Worm (Caenorhabditis elegans) whole organism, late embryonic: ENCODE measurements around the gene T10D4.14.

Source experiments
- C08G9.2 ChIP-seq: sonication (generic microtip); optimal IDR thresholded peaks from 2 replicates; lab custom pipeline; 2016; ENCODE audit warnings: mild to moderate bottlenecking, missing genetic modification characterization, moderate library complexity, missing compliant biosample characterization
- C38D4.7 ChIP-seq: fragments of 200-800 bp; sonication (Bioruptor generic); optimal IDR thresholded peaks from 2 replicates; lab custom pipeline; 2018; ENCODE audit warnings: mild to moderate bottlenecking, missing genetic modification characterization, moderate library complexity, missing compliant biosample characterization
- T23F11.4 ChIP-seq: fragments of 200-800 bp; sonication (Bioruptor generic); optimal IDR thresholded peaks from 2 replicates; lab custom pipeline; 2018; ENCODE audit warnings: mild to moderate bottlenecking, missing genetic modification characterization, missing compliant biosample characterization
- Y22D7AL.16 ChIP-seq: sonication (generic microtip); optimal IDR thresholded peaks from 2 replicates; lab custom pipeline; 2016; ENCODE audit warnings: missing genetic modification characterization, missing compliant biosample characterization
- ahr-1 ChIP-seq: sonication (generic microtip); optimal IDR thresholded peaks from 2 replicates; lab custom pipeline; 2016; ENCODE audit warnings: missing genetic modification characterization, missing compliant biosample characterization
- ama-1 ChIP-seq: fragments of 150-350 bp; optimal IDR thresholded peaks from 2 replicates; lab custom pipeline; 2014
- ceh-14 ChIP-seq: sonication (generic microtip); optimal IDR thresholded peaks from 2 replicates; lab custom pipeline; 2016; ENCODE audit warnings: missing genotype, missing genetic modification characterization, missing compliant biosample characterization
- ceh-2 ChIP-seq: sonication (generic microtip); optimal IDR thresholded peaks from 2 replicates; lab custom pipeline; 2016; ENCODE audit warnings: missing genotype, missing genetic modification characterization, missing compliant biosample characterization
- ceh-22 ChIP-seq: sonication (generic microtip); optimal IDR thresholded peaks from 2 replicates; lab custom pipeline; 2017; ENCODE audit warnings: missing biosample characterization, missing genetic modification characterization
- ceh-24 ChIP-seq: sonication (generic microtip); optimal IDR thresholded peaks from 2 replicates; lab custom pipeline; 2016; ENCODE audit warnings: mild to moderate bottlenecking, missing genetic modification characterization, missing compliant biosample characterization
- ceh-34 ChIP-seq: sonication (generic microtip); optimal IDR thresholded peaks from 2 replicates; lab custom pipeline; 2016; ENCODE audit warnings: mild to moderate bottlenecking, missing genetic modification characterization, missing compliant biosample characterization
- ceh-6 ChIP-seq: fragments of 200-800 bp; sonication (Bioruptor generic); optimal IDR thresholded peaks from 2 replicates; lab custom pipeline; 2018; ENCODE audit warnings: mild to moderate bottlenecking, missing genetic modification characterization, missing compliant biosample characterization
- ceh-9 ChIP-seq: sonication (generic microtip); optimal IDR thresholded peaks from 2 replicates; lab custom pipeline; 2016; ENCODE audit warnings: mild to moderate bottlenecking, missing genetic modification characterization, inconsistent platforms, missing compliant biosample characterization
- che-1 ChIP-seq: sonication (generic microtip); optimal IDR thresholded peaks from 2 replicates; lab custom pipeline; 2016; ENCODE audit warnings: mild to moderate bottlenecking, missing genetic modification characterization, missing compliant biosample characterization
- dve-1 ChIP-seq: sonication (generic microtip); optimal IDR thresholded peaks from 2 replicates; lab custom pipeline; 2017; ENCODE audit warnings: antibody characterized with exemption, mild to moderate bottlenecking, missing genetic modification characterization, missing compliant biosample characterization
- ets-4 ChIP-seq: sonication (generic microtip); optimal IDR thresholded peaks from 2 replicates; lab custom pipeline; 2016; ENCODE audit warnings: missing genetic modification characterization, missing compliant biosample characterization
- eyg-1 ChIP-seq: sonication (generic microtip); optimal IDR thresholded peaks from 2 replicates; lab custom pipeline; 2016; ENCODE audit warnings: missing genotype, missing genetic modification characterization, missing compliant biosample characterization
- fax-1 ChIP-seq: sonication (generic microtip); optimal IDR thresholded peaks from 2 replicates; lab custom pipeline; 2016; ENCODE audit warnings: missing genotype, missing genetic modification characterization, missing compliant biosample characterization
- hlh-13 ChIP-seq: fragments of 200-800 bp; sonication (Bioruptor generic); optimal IDR thresholded peaks from 2 replicates; lab custom pipeline; 2018; ENCODE audit warnings: mild to moderate bottlenecking, missing genetic modification characterization, missing compliant biosample characterization
- hlh-15 ChIP-seq: sonication (generic microtip); optimal IDR thresholded peaks from 2 replicates; lab custom pipeline; 2016; ENCODE audit warnings: missing genetic modification characterization, missing compliant biosample characterization
- hlh-30 ChIP-seq: sonication (generic microtip); optimal IDR thresholded peaks from 2 replicates; lab custom pipeline; 2017; ENCODE audit warnings: antibody characterized with exemption, missing genetic modification characterization, missing compliant biosample characterization; ENCODE audit not compliant: insufficient read depth
- lim-6 ChIP-seq: sonication (generic microtip); optimal IDR thresholded peaks from 2 replicates; lab custom pipeline; 2016; ENCODE audit warnings: missing genetic modification characterization, missing compliant biosample characterization
- lin-11 ChIP-seq: fragments of 200-800 bp; sonication (Bioruptor generic); optimal IDR thresholded peaks from 2 replicates; lab custom pipeline; 2018; ENCODE audit warnings: mild to moderate bottlenecking, missing genetic modification characterization, missing compliant biosample characterization
- mec-3 ChIP-seq: sonication (generic microtip); optimal IDR thresholded peaks from 2 replicates; lab custom pipeline; 2016; ENCODE audit warnings: borderline replicate concordance, missing genetic modification characterization, missing compliant biosample characterization
- nfya-1 ChIP-seq: sonication (generic microtip); optimal IDR thresholded peaks from 2 replicates; lab custom pipeline; 2017; ENCODE audit warnings: missing genetic modification characterization, mild to moderate bottlenecking, missing compliant biosample characterization, antibody characterized with exemption, moderate library complexity
- pat-9 ChIP-seq: fragments of 200-800 bp; sonication (Bioruptor generic); optimal IDR thresholded peaks from 2 replicates; lab custom pipeline; 2018; ENCODE audit warnings: mild to moderate bottlenecking, missing genetic modification characterization, moderate library complexity, missing compliant biosample characterization
- pax-1 ChIP-seq: fragments of 150-350 bp; optimal IDR thresholded peaks from 2 replicates; lab custom pipeline; 2014; ENCODE audit warnings: missing biosample characterization, missing genetic modification characterization
- pha-4 ChIP-seq: fragments of 150-350 bp; optimal IDR thresholded peaks from 2 replicates; lab custom pipeline; 2018; ENCODE audit warnings: missing biosample characterization, missing genetic modification reagents, missing genetic modification characterization
- pros-1 ChIP-seq: fragments of 150-350 bp; optimal IDR thresholded peaks from 2 replicates; lab custom pipeline; 2014; ENCODE audit warnings: missing biosample characterization, missing genetic modification reagents, missing genetic modification characterization
- ref-2 ChIP-seq: sonication (generic microtip); optimal IDR thresholded peaks from 2 replicates; lab custom pipeline; 2016; ENCODE audit warnings: missing genetic modification characterization, missing compliant biosample characterization
- rnt-1 ChIP-seq: sonication (generic microtip); optimal IDR thresholded peaks from 2 replicates; lab custom pipeline; 2016; ENCODE audit warnings: missing genetic modification characterization, missing compliant biosample characterization
- syd-9 ChIP-seq: sonication (generic microtip); optimal IDR thresholded peaks from 2 replicates; lab custom pipeline; 2016; ENCODE audit warnings: mild to moderate bottlenecking, missing genetic modification characterization, moderate library complexity, missing compliant biosample characterization
- tbx-2 ChIP-seq: sonication (generic microtip); optimal IDR thresholded peaks from 2 replicates; lab custom pipeline; 2016; ENCODE audit warnings: missing genetic modification characterization, missing compliant biosample characterization
- unc-42 ChIP-seq: sonication (generic microtip); optimal IDR thresholded peaks from 2 replicates; lab custom pipeline; 2016; ENCODE audit warnings: missing genotype, missing genetic modification characterization, missing compliant biosample characterization
- unc-86 ChIP-seq: sonication (generic microtip); optimal IDR thresholded peaks from 2 replicates; lab custom pipeline; 2016; ENCODE audit warnings: missing genetic modification characterization, missing compliant biosample characterization
- zip-5 ChIP-seq: sonication (generic microtip); optimal IDR thresholded peaks from 2 replicates; lab custom pipeline; 2016; ENCODE audit warnings: missing genetic modification characterization, missing compliant biosample characterization

Gene T10D4.14

DNA sequence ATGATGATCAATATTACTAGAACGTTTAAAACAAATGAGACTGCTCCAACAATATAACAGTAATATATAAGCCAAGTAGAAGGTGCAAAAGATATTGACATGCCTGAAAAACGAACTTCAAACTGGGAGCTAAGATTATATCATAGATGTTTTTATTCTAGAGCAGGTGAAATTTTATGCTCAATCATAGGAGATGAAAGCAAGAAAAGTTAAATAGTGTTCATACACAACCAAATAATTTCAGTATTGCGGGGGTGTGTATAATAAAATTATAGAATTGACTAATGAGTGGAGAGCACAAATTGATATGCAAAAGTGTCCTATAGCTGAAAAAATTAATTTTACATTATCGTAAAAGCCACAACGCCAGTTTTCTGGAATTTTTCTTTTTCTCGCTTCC is 7.5 kb upstream of the T10D4.14 start, which contains the start of gene sri-34:
sri-34 (minus strand) TSS at position 101 of the 400 bp plus-strand sequence.
- TF ChIP-seq syd-9 (tag; lab: Kevin White, UChicago) (no peak), C08G9.2 (tag; lab: Kevin White, UChicago) (no peak), lim-6 (no peak), ceh-22 (tag; lab: Kevin White, UChicago) (no peak), ceh-14 (no peak), pax-1 (tag; lab: Kevin White, UChicago) (no peak), ref-2 (tag; lab: Kevin White, UChicago) (no peak), zip-5 (tag; lab: Kevin White, UChicago) (no peak), hlh-30 (tag; lab: Kevin White, UChicago) (no peak), ahr-1 (tag; lab: Kevin White, UChicago) (no peak), ceh-24 (tag; lab: Kevin White, UChicago) (no peak), fax-1 (tag; lab: Kevin White, UChicago) (no peak), nfya-1 (no peak), hlh-13 (no peak), unc-86 (no peak)

DNA sequence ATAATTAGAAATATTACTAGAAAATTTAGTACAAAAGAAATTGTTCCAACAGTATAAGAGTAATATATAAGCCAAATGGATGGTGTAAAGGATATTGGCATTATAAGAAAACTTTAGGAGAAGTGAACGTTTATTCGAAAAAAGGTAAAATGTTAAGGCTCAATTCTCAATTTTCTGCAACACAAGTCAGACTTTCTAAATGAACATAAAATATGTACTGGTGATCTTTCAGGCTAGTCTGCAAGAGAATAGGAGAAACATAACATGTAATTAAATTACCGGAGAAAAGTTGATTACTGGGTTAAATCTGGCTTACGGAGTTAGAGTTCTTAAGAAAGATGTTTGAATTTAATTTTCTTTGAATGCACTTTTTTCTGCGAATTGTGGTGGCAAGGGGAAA is 5.2 kb upstream of the T10D4.14 start, which contains the start of gene sri-33:
sri-33 (minus strand) TSS at position 101 of the 400 bp plus-strand sequence.
- no peak for TF ChIP-seq ceh-9 (tag; lab: Kevin White, UChicago)
- no peak for TF ChIP-seq ceh-34 (tag; lab: Kevin White, UChicago)

ce11 chrII:3154383-3154782 is 2.9 kb upstream of the T10D4.14 start, which contains the start of gene sri-32:
TSS of gene sri-32 (minus strand) at chrII:3154483.
- TF ChIP-seq pha-4 (tag; lab: Kevin White, UChicago): no peak
- TF ChIP-seq rnt-1 (tag; lab: Kevin White, UChicago): no peak
- TF ChIP-seq fax-1 (tag; lab: Kevin White, UChicago): no peak
- no peak for TF ChIP-seq C08G9.2 (tag; lab: Kevin White, UChicago)
- TF ChIP-seq hlh-15 (tag; lab: Kevin White, UChicago): no peak
- TF ChIP-seq ceh-22 (tag; lab: Kevin White, UChicago): no peak
- TF ChIP-seq C38D4.7 (GFP tag; lab: Kevin White, UChicago): no peak
- TF ChIP-seq pros-1 (tag; lab: Kevin White, UChicago): no peak
- TF ChIP-seq eyg-1: no peak
- no peak for TF ChIP-seq mec-3 (tag; lab: Kevin White, UChicago)
- TF ChIP-seq ceh-34 (tag; lab: Kevin White, UChicago): no peak

DNA sequence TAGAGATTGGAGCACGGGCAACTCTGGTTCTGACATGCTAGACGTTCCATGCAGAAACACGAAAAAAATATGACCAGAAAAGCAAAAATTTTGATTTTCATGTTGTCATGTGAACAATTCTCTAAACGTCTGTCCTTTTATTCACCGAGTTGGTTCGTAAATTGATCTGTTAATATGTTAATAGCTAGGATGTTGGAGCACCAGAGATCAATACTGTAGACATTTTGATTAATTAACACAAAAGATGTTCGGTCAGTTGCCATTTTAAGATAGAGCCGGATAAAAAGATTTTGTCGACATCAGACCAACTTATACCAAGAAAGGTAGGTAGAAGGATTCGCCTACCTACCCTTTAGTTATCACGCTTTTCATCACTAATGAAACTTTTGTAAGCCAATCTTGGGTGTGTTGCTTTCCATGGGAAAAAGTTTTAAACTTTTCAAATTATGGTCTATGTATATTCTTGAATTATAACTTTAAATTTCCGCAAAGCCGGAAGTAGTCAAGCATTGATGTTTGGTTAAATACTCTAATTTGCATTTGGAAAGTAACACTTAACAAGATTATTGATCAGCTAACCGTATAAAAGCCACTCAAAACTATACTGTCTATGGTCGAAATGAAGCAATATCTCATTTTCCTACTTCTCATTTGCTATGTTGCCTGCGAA is 1.9 kb downstream of the T10D4.14 start, which contains the start of the genes T10D4.11 and T10D4.1:
T10D4.11 (minus strand) TSS at position 101 of the 670 bp plus-strand sequence.
T10D4.1 (plus strand) TSS at position 620 of the 670 bp plus-strand sequence.
- TF ChIP-seq unc-42 (no peak), lin-11 (tag; lab: Kevin White, UChicago) (no peak), che-1 (tag; lab: Kevin White, UChicago) (no peak), ceh-6 (GFP tag; lab: Kevin White, UChicago) (no peak), zip-5 (tag; lab: Kevin White, UChicago) (no peak), Y22D7AL.16 (tag; lab: Kevin White, UChicago) (no peak), ceh-2 (tag; lab: Kevin White, UChicago) (no peak), dve-1 (tag; lab: Kevin White, UChicago) (no peak), T23F11.4 (no peak), ceh-34 (tag; lab: Kevin White, UChicago) (no peak)

DNA sequence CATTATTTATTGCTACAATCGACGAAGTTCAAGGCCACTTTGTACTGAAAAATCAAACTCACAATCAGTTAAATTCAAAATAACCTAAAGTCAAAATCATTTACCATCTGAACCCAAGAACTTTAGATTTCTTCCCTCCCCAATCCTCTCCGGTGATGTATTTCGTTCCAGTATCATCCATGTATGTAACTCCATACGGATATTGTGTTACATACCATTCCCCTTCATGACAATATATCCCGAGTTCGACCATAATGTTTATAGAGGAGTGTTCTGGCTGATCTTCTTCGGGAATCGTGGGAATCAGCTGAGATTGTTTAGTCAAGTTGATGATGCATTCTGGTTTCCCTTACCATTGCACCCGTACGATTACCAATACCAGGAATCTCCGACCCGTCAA is 3.1 kb downstream of the T10D4.14 start:
- no peak for TF ChIP-seq fax-1 (tag; lab: Kevin White, UChicago)
- no peak for TF ChIP-seq ets-4 (tag; lab: Kevin White, UChicago)
- no peak for TF ChIP-seq zip-5 (tag; lab: Kevin White, UChicago)
- no peak for TF ChIP-seq ama-1
- TF ChIP-seq tbx-2: no peak
- TF ChIP-seq pat-9: no peak
- TF ChIP-seq C38D4.7 (GFP tag; lab: Kevin White, UChicago): no peak
- no peak for TF ChIP-seq pax-1 (tag; lab: Kevin White, UChicago)
- TF ChIP-seq, all 69 proteins: peak for 0
